Fruit fly (Drosophila melanogaster) whole organism, embryonic: Measurements from ENCODE around the gene scramb2.

Source experiments
- Asciz ChIP-seq: fragments of 200-800 bp; sonication (Bioruptor generic); optimal IDR thresholded peaks from 2 replicates; lab custom pipeline; 2017; ENCODE audit warnings: missing biosample characterization, mild to moderate bottlenecking, missing genetic modification characterization, missing genetic modification reagents
- BEAF-32 ChIP-seq: fragments of 200-800 bp; sonication (Bioruptor generic); optimal IDR thresholded peaks from 3 replicates; lab custom pipeline; 2017; ENCODE audit warnings: missing biosample characterization, missing genetic modification characterization, mild to moderate bottlenecking, moderate library complexity, missing genetic modification reagents
- CG10267 ChIP-seq: fragments of 200-800 bp; sonication (Bioruptor generic); optimal IDR thresholded peaks from 2 replicates; lab custom pipeline; 2018; ENCODE audit warnings: missing biosample characterization, mild to moderate bottlenecking, missing genetic modification characterization, moderate library complexity
- CG11085 ChIP-seq: fragments of 200-800 bp; sonication (Bioruptor generic); IDR thresholded peaks from 2 replicates; pipeline ENCODE4 v1.3.6; 2022; ENCODE audit warnings: missing biosample characterization, missing genetic modification characterization
- CG12071 ChIP-seq: fragments of 200-800 bp; sonication (Bioruptor generic); optimal IDR thresholded peaks from 3 replicates; lab custom pipeline; 2018; ENCODE audit warnings: missing biosample characterization, mild to moderate bottlenecking, missing genetic modification characterization
- CG12236 ChIP-seq: fragments of 200-800 bp; sonication (Bioruptor generic); optimal IDR thresholded peaks from 2 replicates; lab custom pipeline; 2016; ENCODE audit warnings: missing biosample characterization, missing genetic modification characterization
- CG1233 ChIP-seq: fragments of 200-800 bp; sonication (Bioruptor generic); optimal IDR thresholded peaks from 4 replicates; lab custom pipeline; 2018; ENCODE audit warnings: missing biosample characterization, mild to moderate bottlenecking, missing genetic modification characterization
- CG15073 ChIP-seq: fragments of 200-800 bp; sonication (Bioruptor generic); optimal IDR thresholded peaks from 2 replicates; lab custom pipeline; 2016; ENCODE audit warnings: missing biosample characterization, missing genetic modification characterization
- CG16815 ChIP-seq: fragments of 200-800 bp; sonication (Bioruptor generic); optimal IDR thresholded peaks from 3 replicates; lab custom pipeline; 2017; ENCODE audit warnings: missing biosample characterization, mild to moderate bottlenecking, missing genetic modification characterization
- CG17385 ChIP-seq: fragments of 200-800 bp; sonication (Bioruptor generic); optimal IDR thresholded peaks from 3 replicates; lab custom pipeline; 2018; ENCODE audit warnings: missing biosample characterization, mild to moderate bottlenecking, missing genetic modification characterization
- CG17912 ChIP-seq: fragments of 200-800 bp; sonication (Bioruptor generic); optimal IDR thresholded peaks from 2 replicates; lab custom pipeline; 2018; ENCODE audit warnings: missing biosample characterization, mild to moderate bottlenecking, missing genetic modification characterization
- CG2116 ChIP-seq: fragments of 200-800 bp; sonication (Bioruptor generic); optimal IDR thresholded peaks from 3 replicates; lab custom pipeline; 2018; ENCODE audit warnings: missing biosample characterization, mild to moderate bottlenecking, missing genetic modification characterization
- CG2889 ChIP-seq: fragments of 200-800 bp; sonication (Bioruptor generic); IDR thresholded peaks from 3 replicates; pipeline ENCODE4 v1.3.6; 2022; ENCODE audit warnings: missing biosample characterization, missing genetic modification characterization
- CG3407 ChIP-seq: fragments of 200-800 bp; sonication (Bioruptor generic); optimal IDR thresholded peaks from 2 replicates; lab custom pipeline; 2018; ENCODE audit warnings: missing biosample characterization, mild to moderate bottlenecking, missing genetic modification characterization
- CG6175 ChIP-seq: fragments of 200-800 bp; sonication (Bioruptor generic); IDR thresholded peaks from 3 replicates; pipeline ENCODE4 v1.3.6; 2022; ENCODE audit warnings: missing biosample characterization, missing genetic modification characterization
- CG6254 ChIP-seq: fragments of 200-800 bp; sonication (Bioruptor generic); optimal IDR thresholded peaks from 3 replicates; lab custom pipeline; 2017; ENCODE audit warnings: mild to moderate bottlenecking, missing biosample characterization, missing genetic modification reagents, missing genetic modification characterization
- CG6689 ChIP-seq: fragments of 200-800 bp; sonication (Bioruptor generic); IDR thresholded peaks from 2 replicates; pipeline ENCODE4 v1.3.6; 2022; ENCODE audit warnings: missing biosample characterization, missing genetic modification characterization
- CG8290 ChIP-seq, 3 experiments: fragments of 200-800 bp; sonication (Bioruptor generic); optimal IDR thresholded peaks; 2 replicates each; lab custom pipeline; 2016 to 2019; ENCODE audit warnings: missing biosample characterization in 3 of 3, missing genetic modification characterization in 3 of 3, mild to moderate bottlenecking in 2 of 3, moderate library complexity in 1 of 3
- CG8388 ChIP-seq: fragments of 200-800 bp; sonication (Bioruptor generic); optimal IDR thresholded peaks from 2 replicates; lab custom pipeline; 2019; ENCODE audit warnings: missing biosample characterization, mild to moderate bottlenecking, missing genetic modification characterization, moderate library complexity
- CG9727 ChIP-seq: fragments of 200-800 bp; sonication (Bioruptor generic); optimal IDR thresholded peaks from 3 replicates; lab custom pipeline; 2017; ENCODE audit warnings: missing biosample characterization, mild to moderate bottlenecking, missing genetic modification characterization
- CG9817 ChIP-seq: fragments of 200-800 bp; sonication (Bioruptor generic); optimal IDR thresholded peaks from 2 replicates; lab custom pipeline; 2018; ENCODE audit warnings: missing biosample characterization, mild to moderate bottlenecking, missing genetic modification characterization, moderate library complexity
- Kr ChIP-seq: fragments of 200-800 bp; sonication (Bioruptor generic); optimal IDR thresholded peaks from 2 replicates; lab custom pipeline; 2017; ENCODE audit warnings: missing biosample characterization, mild to moderate bottlenecking, missing genetic modification characterization
- Lhr ChIP-seq: fragments of 200-800 bp; sonication (Bioruptor generic); optimal IDR thresholded peaks from 3 replicates; lab custom pipeline; 2017; ENCODE audit warnings: mild to moderate bottlenecking, missing biosample characterization, missing genetic modification reagents, missing genetic modification characterization
- Oaz ChIP-seq: fragments of 200-800 bp; sonication (Bioruptor generic); IDR thresholded peaks from 2 replicates; pipeline ENCODE4 v1.3.6; 2022; ENCODE audit warnings: missing biosample characterization, missing genetic modification characterization
- Pdp1 ChIP-seq, 2 experiments: fragments of 200-800 bp; sonication (Bioruptor generic); optimal IDR thresholded peaks; 3 replicates each; lab custom pipeline; 2016; ENCODE audit warnings: missing biosample characterization in 2 of 2, missing genetic modification characterization in 2 of 2, mild to moderate bottlenecking in 1 of 2, moderate library complexity in 1 of 2
- Six4 ChIP-seq: fragments of 200-800 bp; sonication (Bioruptor generic); optimal IDR thresholded peaks from 2 replicates; lab custom pipeline; 2016; ENCODE audit warnings: missing biosample characterization, missing genetic modification characterization
- Sry-δ ChIP-seq: fragments of 200-800 bp; sonication (Bioruptor generic); optimal IDR thresholded peaks from 2 replicates; lab custom pipeline; 2016; ENCODE audit warnings: missing biosample characterization, missing genetic modification characterization
- Stat92E ChIP-seq, 3 experiments: fragments of >200 bp in 2 of 3; fragments of 200-800 bp in 1 of 3; sonication (Bioruptor generic) in 1 of 3; optimal IDR thresholded peaks; 2 replicates each; lab custom pipeline; 2017 to 2019; ENCODE audit warnings: missing biosample characterization in 3 of 3, missing genetic modification characterization in 3 of 3, mild to moderate bottlenecking in 1 of 3, moderate library complexity in 1 of 3
- TFAM ChIP-seq: fragments of 200-800 bp; sonication (Bioruptor generic); optimal IDR thresholded peaks from 2 replicates; lab custom pipeline; 2017; ENCODE audit warnings: missing biosample characterization, missing genetic modification characterization, inconsistent platforms
- cad ChIP-seq: fragments of >200 bp; optimal IDR thresholded peaks from 2 replicates; lab custom pipeline; 2017; ENCODE audit warnings: missing biosample characterization, missing genetic modification characterization
- cg ChIP-seq: fragments of 200-800 bp; sonication (Bioruptor generic); optimal IDR thresholded peaks from 3 replicates; lab custom pipeline; 2019; ENCODE audit warnings: missing biosample characterization, mild to moderate bottlenecking, missing genetic modification characterization, moderate library complexity
- danr ChIP-seq: fragments of 200-800 bp; sonication (Bioruptor generic); IDR thresholded peaks from 2 replicates; pipeline ENCODE4 v1.3.6; 2022; ENCODE audit warnings: missing biosample characterization, missing genetic modification characterization
- dpn ChIP-seq, 2 experiments: fragments of 200-800 bp; sonication (Bioruptor generic); optimal IDR thresholded peaks; 3 replicates each; lab custom pipeline; 2016; ENCODE audit warnings: missing biosample characterization in 2 of 2, missing genetic modification characterization in 2 of 2
- en ChIP-seq: fragments of 200-800 bp; sonication (Bioruptor generic); optimal IDR thresholded peaks from 2 replicates; lab custom pipeline; 2016; ENCODE audit warnings: missing biosample characterization, missing genetic modification characterization
- ham ChIP-seq: fragments of 200-800 bp; sonication (Bioruptor generic); IDR thresholded peaks from 2 replicates; pipeline ENCODE4 v1.3.6; 2022; ENCODE audit warnings: missing biosample characterization, missing genetic modification characterization
- hkb ChIP-seq, 2 experiments: fragments of 200-800 bp in 1 of 2; fragments of >200 bp in 1 of 2; sonication (Bioruptor generic) in 1 of 2; IDR thresholded peaks in 1 of 2; optimal IDR thresholded peaks in 1 of 2; 2 replicates each; pipeline versions ENCODE4 v1.3.6 to Lab custom; 2017 to 2022; ENCODE audit warnings: missing biosample characterization in 1 of 2, missing genetic modification characterization in 1 of 2
- lbe ChIP-seq: fragments of 200-800 bp; sonication (Bioruptor generic); optimal IDR thresholded peaks from 2 replicates; lab custom pipeline; 2016; ENCODE audit warnings: missing biosample characterization, mild to moderate bottlenecking, missing genetic modification characterization
- nau ChIP-seq: fragments of 200-800 bp; sonication (Bioruptor generic); optimal IDR thresholded peaks from 3 replicates; lab custom pipeline; 2017; ENCODE audit warnings: missing biosample characterization, mild to moderate bottlenecking, missing genetic modification characterization, missing genetic modification reagents
- nerfin-1 ChIP-seq: fragments of 200-800 bp; sonication (Bioruptor generic); optimal IDR thresholded peaks from 3 replicates; lab custom pipeline; 2019; ENCODE audit warnings: missing biosample characterization, mild to moderate bottlenecking, missing genetic modification characterization, moderate library complexity
- pb ChIP-seq: fragments of 200-800 bp; sonication (Bioruptor generic); optimal IDR thresholded peaks from 3 replicates; lab custom pipeline; 2016; ENCODE audit warnings: missing biosample characterization, missing genetic modification characterization
- row ChIP-seq: fragments of 200-800 bp; sonication (Bioruptor generic); IDR thresholded peaks from 3 replicates; pipeline ENCODE4 v1.3.6; 2022; ENCODE audit warnings: missing biosample characterization, missing genetic modification characterization
- scrt ChIP-seq: fragments of 200-800 bp; sonication (Bioruptor generic); optimal IDR thresholded peaks from 2 replicates; lab custom pipeline; 2018; ENCODE audit warnings: missing biosample characterization, mild to moderate bottlenecking, missing genetic modification characterization, moderate library complexity
- sisA ChIP-seq: fragments of 200-800 bp; sonication (Bioruptor generic); IDR thresholded peaks from 2 replicates; pipeline ENCODE4 v1.3.6; 2022; ENCODE audit warnings: missing biosample characterization, missing genetic modification characterization
- slou ChIP-seq: fragments of 200-800 bp; sonication (Bioruptor generic); optimal IDR thresholded peaks from 3 replicates; lab custom pipeline; 2016; ENCODE audit warnings: missing biosample characterization, missing genetic modification characterization
- stc ChIP-seq: fragments of 200-800 bp; sonication (Bioruptor generic); IDR thresholded peaks from 2 replicates; pipeline ENCODE4 v1.3.6; 2022; ENCODE audit warnings: missing biosample characterization, missing genetic modification characterization
- tgo ChIP-seq: fragments of 200-800 bp; sonication (Bioruptor generic); IDR thresholded peaks from 3 replicates; pipeline ENCODE4 v1.3.6; 2022; ENCODE audit warnings: missing biosample characterization, missing genetic modification characterization
- tup ChIP-seq: fragments of 200-800 bp; sonication (Bioruptor generic); optimal IDR thresholded peaks from 2 replicates; lab custom pipeline; 2016; ENCODE audit warnings: missing biosample characterization, mild to moderate bottlenecking, missing genetic modification characterization, moderate library complexity
- vfl ChIP-seq: fragments of 200-800 bp; sonication (Bioruptor generic); optimal IDR thresholded peaks from 2 replicates; lab custom pipeline; 2016; ENCODE audit warnings: missing biosample characterization, missing genetic modification characterization
- vvl ChIP-seq: fragments of 200-800 bp; sonication (Bioruptor generic); IDR thresholded peaks from 2 replicates; pipeline ENCODE4 v1.3.6; 2022; ENCODE audit warnings: missing biosample characterization, missing genetic modification characterization

Gene scramb2

DNA sequence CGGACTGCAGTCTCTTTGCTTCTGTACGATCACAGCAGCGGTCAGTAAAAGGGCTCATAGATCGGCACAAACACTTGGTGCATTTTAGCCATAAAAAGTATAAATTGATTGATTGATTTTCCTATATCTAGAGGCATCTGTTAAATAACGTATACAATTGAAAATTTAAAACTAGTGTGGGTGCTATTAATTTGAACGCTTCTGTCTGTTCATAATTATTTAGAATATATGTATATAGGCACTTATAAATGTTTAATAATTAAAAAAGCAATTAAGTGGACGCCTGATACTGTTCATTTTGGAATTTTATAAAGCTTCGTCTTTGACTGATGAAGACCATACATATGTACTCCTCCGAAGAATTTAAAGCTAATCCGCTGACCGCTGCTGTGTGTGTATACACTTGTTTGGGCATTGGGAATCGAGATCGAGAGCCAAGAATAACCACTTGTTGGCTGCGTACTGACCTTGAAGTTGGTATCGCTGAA, 1.3 kb downstream of the scramb2 start (continued):
- TF ChIP-seq BEAF-32 (GFP tag; lab: Kevin White, UChicago) (no peak), cg (GFP tag; lab: Kevin White, UChicago) (no peak), CG10267 (tag; lab: Kevin White, UChicago) (peak; percentile 32), vvl (GFP tag; lab: Robert Waterston, UW) (peak; percentile 56; the same call in 1 of the 2 replicates), CG6175 (GFP tag; lab: Robert Waterston, UW) (no peak), CG8388 (GFP tag; lab: Kevin White, UChicago) (peak; percentile 28), CG9817 (tag; lab: Kevin White, UChicago) (no peak), Sry-δ (GFP tag; lab: Kevin White, UChicago) (no peak), lbe (GFP tag; lab: Kevin White, UChicago) (peak; percentile 80), Asciz (GFP tag; lab: Kevin White, UChicago) (peak; percentile 50), Pdp1 (GFP tag; optimal IDR thresholded peaks at IDR 0.05; lab: Kevin White, UChicago) (peak in 1 of 2 experiments; percentile 3), hkb (optimal IDR thresholded peaks at IDR 0.05; lab: Kevin White, UChicago) (no peak), hkb (GFP tag; IDR thresholded peaks at IDR 0.05; lab: Robert Waterston, UW) (peak; percentile 57; the same call in 1 of the 2 replicates), slou (GFP tag; lab: Kevin White, UChicago) (no peak), CG15073 (GFP tag; lab: Kevin White, UChicago) (no peak), ham (GFP tag; lab: Robert Waterston, UW) (no peak), CG6254 (GFP tag; lab: Kevin White, UChicago) (peak; percentile 24), dpn (GFP tag; optimal IDR thresholded peaks at IDR 0.05; lab: Kevin White, UChicago) (peak in 1 of 2 experiments; percentile 33), Kr (GFP tag; lab: Kevin White, UChicago) (no peak), TFAM (GFP tag; lab: Kevin White, UChicago) (no peak), CG12236 (no peak), Stat92E (GFP tag; optimal IDR thresholded peaks at IDR 0.05; lab: Kevin White, UChicago) (no peak), tgo (GFP tag; lab: Robert Waterston, UW) (peak; percentile 39; the same call in 2 of the 3 replicates), CG17385 (GFP tag; lab: Kevin White, UChicago) (peak; percentile 44), CG8290 (GFP tag; optimal IDR thresholded peaks at IDR 0.05; lab: Kevin White, UChicago) (no peak), CG8290 (tag; optimal IDR thresholded peaks at IDR 0.05; lab: Kevin White, UChicago) (no peak), pb (GFP tag; lab: Kevin White, UChicago) (no peak), nau (peak; percentile 12), cad (GFP tag; lab: Kevin White, UChicago) (no peak), scrt (GFP tag; lab: Kevin White, UChicago) (no peak), CG2116 (GFP tag; lab: Kevin White, UChicago) (no peak), danr (no peak), row (peak; percentile 51; the same call in 2 of the 3 replicates), nerfin-1 (no peak), sisA (GFP tag; lab: Robert Waterston, UW) (0 out of 2 replicates have a peak, but pooled peaks have one; percentile 20), CG3407 (no peak), en (GFP tag; lab: Kevin White, UChicago) (no peak), CG6689 (GFP tag; lab: Robert Waterston, UW) (peak; percentile 43; the same call in 1 of the 2 replicates), CG9727 (GFP tag; lab: Kevin White, UChicago) (peak; percentile 43), CG1233 (GFP tag; lab: Kevin White, UChicago) (peak; percentile 35), Six4 (peak; percentile 5), CG16815 (peak; percentile 6), Oaz (no peak), tup (GFP tag; lab: Kevin White, UChicago) (no peak), CG2889 (GFP tag; lab: Robert Waterston, UW) (no peak), Lhr (no peak), stc (GFP tag; lab: Robert Waterston, UW) (peak; percentile 29; the same call in 1 of the 2 replicates), CG12071 (GFP tag; lab: Kevin White, UChicago) (no peak), CG11085 (GFP tag; lab: Robert Waterston, UW) (no peak), CG17912 (GFP tag; lab: Kevin White, UChicago) (no peak), vfl (no peak)
